Worm (Caenorhabditis elegans) whole organism, young adult: ENCODE results near the gene T28A11.13.

Experiments
- Y53F4B.3 ChIP-seq: fragments of 200-800 bp; sonication (Bioruptor generic); IDR thresholded peaks from 2 replicates; pipeline ENCODE4 v1.3.6; 2022; ENCODE audit warnings: missing genetic modification reagents, missing genetic modification characterization, missing compliant biosample characterization
- Y67H2A.10 ChIP-seq: fragments of 200-800 bp; sonication (Bioruptor generic); conservative IDR thresholded peaks from 2 replicates; pipeline ENCODE4 v1.3.6; 2022; ENCODE audit warnings: missing genetic modification reagents, missing genetic modification characterization, missing compliant biosample characterization
- ets-4 ChIP-seq: fragments of 200-800 bp; sonication (Bioruptor generic); optimal IDR thresholded peaks from 2 replicates; lab custom pipeline; 2018; ENCODE audit warnings: mild to moderate bottlenecking, missing genetic modification characterization, missing compliant biosample characterization
- hsf-1 ChIP-seq: fragments of 200-800 bp; sonication (Bioruptor generic); IDR thresholded peaks from 2 replicates; pipeline ENCODE4 v1.3.6; 2022; ENCODE audit warnings: missing genetic modification reagents, missing genetic modification characterization, missing compliant biosample characterization

- TF ChIP-seq Y53F4B.3 (GFP tag; lab: Robert Waterston, UW) (no peak), ets-4 (GFP tag; lab: Kevin White, UChicago) (no peak), hsf-1 (GFP tag; lab: Robert Waterston, UW) (no peak), Y67H2A.10 (GFP tag; lab: Robert Waterston, UW) (no peak)
These were observed 37.3 kb upstream of the T28A11.13 start, which contains the start of gene F35F10.7 for ce11 chrV:3287330-3287729.
